Worm (Caenorhabditis elegans) whole organism, late embryonic: ENCODE data around the gene ZK105.6.

Experiments used
- C08G9.2 ChIP-seq: sonication (generic microtip); optimal IDR thresholded peaks from 2 replicates; lab custom pipeline; 2016; ENCODE audit warnings: mild to moderate bottlenecking, missing genetic modification characterization, moderate library complexity, missing compliant biosample characterization
- C38D4.7 ChIP-seq: fragments of 200-800 bp; sonication (Bioruptor generic); optimal IDR thresholded peaks from 2 replicates; lab custom pipeline; 2018; ENCODE audit warnings: mild to moderate bottlenecking, missing genetic modification characterization, moderate library complexity, missing compliant biosample characterization
- F13H6.1 ChIP-seq: sonication (generic microtip); optimal IDR thresholded peaks from 2 replicates; lab custom pipeline; 2016; ENCODE audit warnings: missing genetic modification characterization, missing compliant biosample characterization
- ama-1 ChIP-seq: fragments of 150-350 bp; optimal IDR thresholded peaks from 2 replicates; lab custom pipeline; 2014
- ceh-22 ChIP-seq: sonication (generic microtip); optimal IDR thresholded peaks from 2 replicates; lab custom pipeline; 2017; ENCODE audit warnings: missing biosample characterization, missing genetic modification characterization
- ceh-24 ChIP-seq: sonication (generic microtip); optimal IDR thresholded peaks from 2 replicates; lab custom pipeline; 2016; ENCODE audit warnings: mild to moderate bottlenecking, missing genetic modification characterization, missing compliant biosample characterization
- ceh-30 ChIP-seq: fragments of 150-350 bp; optimal IDR thresholded peaks from 2 replicates; lab custom pipeline; 2014; ENCODE audit warnings: missing biosample characterization, missing genetic modification characterization
- ceh-34 ChIP-seq: sonication (generic microtip); optimal IDR thresholded peaks from 2 replicates; lab custom pipeline; 2016; ENCODE audit warnings: mild to moderate bottlenecking, missing genetic modification characterization, missing compliant biosample characterization
- ceh-48 ChIP-seq: sonication (generic microtip); optimal IDR thresholded peaks from 2 replicates; lab custom pipeline; 2016; ENCODE audit warnings: missing genetic modification characterization, inconsistent platforms, missing compliant biosample characterization
- dmd-4 ChIP-seq: sonication (generic microtip); optimal IDR thresholded peaks from 2 replicates; lab custom pipeline; 2016; ENCODE audit warnings: borderline replicate concordance, missing genetic modification characterization, missing compliant biosample characterization
- dve-1 ChIP-seq: sonication (generic microtip); optimal IDR thresholded peaks from 2 replicates; lab custom pipeline; 2017; ENCODE audit warnings: antibody characterized with exemption, mild to moderate bottlenecking, missing genetic modification characterization, missing compliant biosample characterization
- eyg-1 ChIP-seq: sonication (generic microtip); optimal IDR thresholded peaks from 2 replicates; lab custom pipeline; 2016; ENCODE audit warnings: missing genotype, missing genetic modification characterization, missing compliant biosample characterization
- fax-1 ChIP-seq: sonication (generic microtip); optimal IDR thresholded peaks from 2 replicates; lab custom pipeline; 2016; ENCODE audit warnings: missing genotype, missing genetic modification characterization, missing compliant biosample characterization
- fkh-6 ChIP-seq: sonication (generic microtip); optimal IDR thresholded peaks from 2 replicates; lab custom pipeline; 2016; ENCODE audit warnings: missing genetic modification characterization, missing compliant biosample characterization
- hlh-13 ChIP-seq: fragments of 200-800 bp; sonication (Bioruptor generic); optimal IDR thresholded peaks from 2 replicates; lab custom pipeline; 2018; ENCODE audit warnings: mild to moderate bottlenecking, missing genetic modification characterization, missing compliant biosample characterization
- hlh-15 ChIP-seq: sonication (generic microtip); optimal IDR thresholded peaks from 2 replicates; lab custom pipeline; 2016; ENCODE audit warnings: missing genetic modification characterization, missing compliant biosample characterization
- hlh-8 ChIP-seq: sonication (generic microtip); optimal IDR thresholded peaks from 2 replicates; lab custom pipeline; 2016; ENCODE audit warnings: missing genotype, missing genetic modification characterization, missing compliant biosample characterization
- lim-6 ChIP-seq: sonication (generic microtip); optimal IDR thresholded peaks from 2 replicates; lab custom pipeline; 2016; ENCODE audit warnings: missing genetic modification characterization, missing compliant biosample characterization
- lin-11 ChIP-seq: fragments of 200-800 bp; sonication (Bioruptor generic); optimal IDR thresholded peaks from 2 replicates; lab custom pipeline; 2018; ENCODE audit warnings: mild to moderate bottlenecking, missing genetic modification characterization, missing compliant biosample characterization
- mec-3 ChIP-seq: sonication (generic microtip); optimal IDR thresholded peaks from 2 replicates; lab custom pipeline; 2016; ENCODE audit warnings: borderline replicate concordance, missing genetic modification characterization, missing compliant biosample characterization
- nfya-1 ChIP-seq: sonication (generic microtip); optimal IDR thresholded peaks from 2 replicates; lab custom pipeline; 2017; ENCODE audit warnings: missing genetic modification characterization, mild to moderate bottlenecking, missing compliant biosample characterization, antibody characterized with exemption, moderate library complexity
- nhr-11 ChIP-seq: fragments of 150-350 bp; optimal IDR thresholded peaks from 2 replicates; lab custom pipeline; 2014; ENCODE audit warnings: missing biosample characterization, missing genetic modification characterization
- nhr-232 ChIP-seq: sonication (generic microtip); optimal IDR thresholded peaks from 2 replicates; lab custom pipeline; 2016; ENCODE audit warnings: missing genetic modification characterization, missing compliant biosample characterization
- npax-4 ChIP-seq: sonication (generic microtip); optimal IDR thresholded peaks from 2 replicates; lab custom pipeline; 2016; ENCODE audit warnings: missing genetic modification characterization, missing compliant biosample characterization
- pag-3 ChIP-seq: sonication (generic microtip); optimal IDR thresholded peaks from 2 replicates; lab custom pipeline; 2016; ENCODE audit warnings: missing compliant biosample characterization, missing genetic modification characterization, borderline replicate concordance
- pat-9 ChIP-seq: fragments of 200-800 bp; sonication (Bioruptor generic); optimal IDR thresholded peaks from 2 replicates; lab custom pipeline; 2018; ENCODE audit warnings: mild to moderate bottlenecking, missing genetic modification characterization, moderate library complexity, missing compliant biosample characterization
- pax-1 ChIP-seq: fragments of 150-350 bp; optimal IDR thresholded peaks from 2 replicates; lab custom pipeline; 2014; ENCODE audit warnings: missing biosample characterization, missing genetic modification characterization
- pha-4 ChIP-seq: fragments of 150-350 bp; optimal IDR thresholded peaks from 2 replicates; lab custom pipeline; 2018; ENCODE audit warnings: missing biosample characterization, missing genetic modification reagents, missing genetic modification characterization
- pqm-1 ChIP-seq: sonication (generic microtip); optimal IDR thresholded peaks from 2 replicates; lab custom pipeline; 2016; ENCODE audit warnings: missing genetic modification characterization, missing compliant biosample characterization
- sox-2 ChIP-seq: fragments of 200-800 bp; sonication (Bioruptor generic); IDR thresholded peaks from 2 replicates; pipeline ENCODE4 v1.3.6; 2022; ENCODE audit warnings: missing genetic modification reagents, missing genetic modification characterization, missing compliant biosample characterization
- sox-4 ChIP-seq: sonication (generic microtip); optimal IDR thresholded peaks from 2 replicates; lab custom pipeline; 2017; ENCODE audit warnings: mild to moderate bottlenecking, missing genetic modification characterization, inconsistent platforms, missing compliant biosample characterization
- syd-9 ChIP-seq: sonication (generic microtip); optimal IDR thresholded peaks from 2 replicates; lab custom pipeline; 2016; ENCODE audit warnings: mild to moderate bottlenecking, missing genetic modification characterization, moderate library complexity, missing compliant biosample characterization
- tbx-7 ChIP-seq: sonication (generic microtip); optimal IDR thresholded peaks from 2 replicates; lab custom pipeline; 2016; ENCODE audit warnings: missing genotype, missing genetic modification characterization, missing compliant biosample characterization
- ttx-3 ChIP-seq: sonication (generic microtip); optimal IDR thresholded peaks from 2 replicates; lab custom pipeline; 2016; ENCODE audit warnings: missing genetic modification reagents, missing genetic modification characterization, missing compliant biosample characterization
- unc-42 ChIP-seq: sonication (generic microtip); optimal IDR thresholded peaks from 2 replicates; lab custom pipeline; 2016; ENCODE audit warnings: missing genotype, missing genetic modification characterization, missing compliant biosample characterization
- unc-55 ChIP-seq: sonication (generic microtip); optimal IDR thresholded peaks from 2 replicates; lab custom pipeline; 2017; ENCODE audit warnings: missing biosample characterization, missing genetic modification reagents, missing genetic modification characterization
- zip-5 ChIP-seq: sonication (generic microtip); optimal IDR thresholded peaks from 2 replicates; lab custom pipeline; 2016; ENCODE audit warnings: missing genetic modification characterization, missing compliant biosample characterization
- ztf-16 ChIP-seq: sonication (generic microtip); optimal IDR thresholded peaks from 2 replicates; lab custom pipeline; 2017; ENCODE audit warnings: missing genetic modification characterization, missing compliant biosample characterization

Gene ZK105.6

DNA sequence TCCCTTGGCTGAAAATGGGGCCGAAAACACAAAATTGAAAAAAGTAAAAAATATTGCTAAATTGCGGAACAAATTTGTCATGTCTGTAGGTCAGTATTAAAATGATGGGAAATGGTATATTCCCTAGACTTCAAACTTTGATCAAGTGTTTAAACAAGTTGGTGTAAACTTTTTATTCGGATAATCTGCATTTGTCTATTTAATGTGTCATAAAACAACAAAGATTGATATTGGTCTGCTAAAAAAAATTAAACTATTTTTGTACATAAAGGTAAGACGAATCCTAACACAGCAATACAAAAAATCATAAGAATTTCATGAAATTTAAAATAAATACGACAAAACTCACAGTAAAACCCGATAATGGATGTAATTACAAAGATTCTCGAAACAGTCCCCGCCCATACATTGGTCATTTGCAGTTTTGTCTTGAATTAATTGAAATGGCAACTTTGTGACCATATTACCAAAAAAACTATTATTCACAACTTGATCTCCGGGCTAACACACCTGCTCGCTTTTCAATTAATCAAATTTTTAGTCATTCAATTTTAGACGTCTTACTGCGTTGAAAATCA, at the start of gene ZK105.6, which contains the start of gene ZK105.8:
ZK105.6 (minus strand) TSS at position 101 of the 578 bp plus-strand sequence.
ZK105.8 (plus strand) TSS at position 528 of the 578 bp plus-strand sequence.
- TF ChIP-seq unc-42 (tag; lab: Kevin White, UChicago) (peak; percentile 18), ztf-16 (tag; lab: Kevin White, UChicago) (no peak)

DNA sequence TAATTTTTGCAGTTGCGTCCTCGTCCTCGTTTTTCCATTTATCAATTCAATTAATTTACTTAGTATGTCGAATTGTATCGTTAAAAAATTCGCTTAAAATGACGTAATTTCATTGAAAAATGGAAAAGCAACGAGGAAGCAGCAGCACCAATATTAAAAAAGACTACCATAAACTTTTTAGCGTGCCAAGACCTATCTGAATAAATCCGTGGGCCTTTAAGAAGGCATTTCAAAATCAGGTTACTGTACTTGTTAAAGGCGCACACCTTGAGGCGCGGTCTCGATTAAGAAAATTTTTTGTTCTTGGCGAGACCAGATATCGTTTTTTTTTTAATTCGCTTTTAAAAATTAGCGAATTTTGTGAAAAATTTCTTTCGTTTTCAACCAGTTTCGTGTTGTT, 49.8 kb upstream of the ZK105.6 start:
- no peak for TF ChIP-seq dve-1 (tag; lab: Kevin White, UChicago)
- no peak for TF ChIP-seq lin-11 (tag; lab: Kevin White, UChicago)
- TF ChIP-seq ttx-3 (tag; lab: Kevin White, UChicago): no peak
- TF ChIP-seq hlh-15 (tag; lab: Kevin White, UChicago): no peak
- TF ChIP-seq fkh-6 (tag; lab: Kevin White, UChicago): no peak
- TF ChIP-seq ceh-48 (tag; lab: Kevin White, UChicago): no peak
- TF ChIP-seq nhr-11 (tag; lab: Kevin White, UChicago): no peak
- TF ChIP-seq mec-3: no peak
- TF ChIP-seq sox-4 (tag; lab: Kevin White, UChicago): no peak
- TF ChIP-seq ceh-22 (tag; lab: Kevin White, UChicago): no peak
- no peak for TF ChIP-seq dmd-4
- TF ChIP-seq ceh-30 (tag; lab: Kevin White, UChicago): no peak
- TF ChIP-seq npax-4: no peak
- no peak for TF ChIP-seq pat-9 (tag; lab: Kevin White, UChicago)
- TF ChIP-seq hlh-8 (tag; lab: Kevin White, UChicago): no peak
- TF ChIP-seq C38D4.7 (GFP tag; lab: Kevin White, UChicago): no peak
- TF ChIP-seq pha-4: no peak
- TF ChIP-seq eyg-1 (tag; lab: Kevin White, UChicago): no peak
- TF ChIP-seq C08G9.2 (tag; lab: Kevin White, UChicago): no peak

DNA sequence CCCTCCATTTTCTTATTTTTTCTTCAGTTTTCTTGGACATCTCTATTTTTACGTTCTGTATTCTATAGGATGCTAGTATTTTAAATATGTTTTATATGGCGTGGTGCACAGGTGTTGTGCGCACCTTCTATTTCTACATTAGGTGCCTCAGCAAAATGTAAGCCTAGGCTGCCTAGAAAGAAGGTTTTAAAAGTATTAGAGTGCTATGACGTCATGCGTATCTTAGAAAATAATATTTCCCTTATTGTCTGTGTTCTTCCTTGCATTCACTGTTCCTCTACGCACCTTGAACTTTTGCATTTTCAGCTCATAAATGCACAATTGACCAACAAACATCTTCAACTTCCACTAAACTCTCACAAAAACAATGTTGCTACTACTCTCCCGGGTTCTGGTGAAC, 47.1 kb upstream of the ZK105.6 start, which contains the start of gene frpr-3:
frpr-3 (plus strand) TSS at position 301 of the 400 bp plus-strand sequence.
- TF ChIP-seq mec-3 (no peak), ceh-34 (tag; lab: Kevin White, UChicago) (no peak), sox-4 (tag; lab: Kevin White, UChicago) (no peak), fax-1 (tag; lab: Kevin White, UChicago) (no peak), zip-5 (tag; lab: Kevin White, UChicago) (no peak), lim-6 (no peak), ceh-24 (tag; lab: Kevin White, UChicago) (no peak), tbx-7 (tag; lab: Kevin White, UChicago) (no peak), syd-9 (tag; lab: Kevin White, UChicago) (no peak), pqm-1 (tag; lab: Kevin White, UChicago) (no peak)
- TF ChIP-seq, all 69 proteins: peak for 0

DNA sequence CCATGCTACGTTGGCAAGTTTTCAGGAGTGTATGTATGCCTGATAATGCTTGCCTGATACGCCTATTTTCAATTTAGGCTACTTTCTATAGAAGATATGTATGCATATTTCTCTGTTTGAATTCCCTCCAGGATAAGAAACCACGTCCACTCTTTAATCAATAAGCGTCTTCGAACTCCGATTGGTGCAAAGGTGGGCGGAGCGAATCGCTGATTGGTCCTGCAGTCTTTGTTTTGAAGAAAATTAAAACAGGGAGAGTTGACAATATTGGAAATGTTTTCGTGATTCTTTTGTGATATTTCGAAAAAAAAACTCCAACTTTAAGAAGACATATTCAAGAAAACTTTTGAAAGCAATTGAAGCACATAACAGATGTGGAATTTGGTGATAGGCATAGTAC, 38.0 kb upstream of the ZK105.6 start:
- TF ChIP-seq nhr-232 (no peak), F13H6.1 (tag; lab: Kevin White, UChicago) (no peak), hlh-13 (no peak), C38D4.7 (GFP tag; lab: Kevin White, UChicago) (no peak), sox-2 (no peak), nfya-1 (tag; lab: Kevin White, UChicago) (peak; percentile 78), unc-55 (GFP tag; lab: Kevin White, UChicago) (no peak)
- TF ChIP-seq, all 69 proteins: peak for 1

DNA sequence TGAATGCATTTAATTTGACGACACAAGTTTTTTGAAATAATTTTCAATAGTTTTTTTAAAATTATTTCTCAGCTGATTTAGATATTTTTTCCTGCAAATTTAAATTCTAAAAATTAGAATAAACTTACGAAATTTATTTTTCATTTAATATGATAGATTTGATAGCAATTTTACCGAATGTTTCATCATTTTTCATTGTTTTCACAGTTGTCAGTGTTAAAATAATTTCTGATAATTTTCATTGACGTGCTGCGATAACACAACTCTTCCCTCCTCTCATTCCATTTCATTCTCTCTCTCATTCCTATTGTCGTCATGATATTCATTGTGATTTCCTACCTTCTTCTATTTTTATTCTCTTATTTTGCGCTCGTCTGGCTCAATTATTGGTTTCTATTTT, 36.3 kb upstream of the ZK105.6 start, which contains the start of gene hint-3:
hint-3 (plus strand) TSS at position 301 of the 400 bp plus-strand sequence.
- no peak for TF ChIP-seq F13H6.1 (tag; lab: Kevin White, UChicago)
- no peak for TF ChIP-seq ama-1 (lab: Kevin White, UChicago)
- no peak for TF ChIP-seq zip-5 (tag; lab: Kevin White, UChicago)
- no peak for TF ChIP-seq pax-1 (tag; lab: Kevin White, UChicago)
- no peak for TF ChIP-seq nhr-11 (tag; lab: Kevin White, UChicago)
- no peak for TF ChIP-seq C08G9.2 (tag; lab: Kevin White, UChicago)
- no peak for TF ChIP-seq ceh-30 (tag; lab: Kevin White, UChicago)
- TF ChIP-seq eyg-1 (tag; lab: Kevin White, UChicago): no peak
- TF ChIP-seq ceh-34 (tag; lab: Kevin White, UChicago): no peak
- TF ChIP-seq pag-3: no peak
- no peak for TF ChIP-seq fkh-6 (tag; lab: Kevin White, UChicago)
- no peak for TF ChIP-seq tbx-7 (tag; lab: Kevin White, UChicago)
